Worm (Caenorhabditis elegans) whole organism, L4/young adult: ENCODE measurements around the gene sfxn-1.3.

Experiments used
- W03F9.2 ChIP-seq: fragments of 150-350 bp; optimal IDR thresholded peaks from 2 replicates; lab custom pipeline; 2014; ENCODE audit warnings: missing biosample characterization, missing genetic modification characterization
- him-1 ChIP-seq: sonication (generic microtip); optimal IDR thresholded peaks from 2 replicates; lab custom pipeline; 2016; ENCODE audit warnings: missing genotype, missing genetic modification reagents, missing genetic modification characterization, missing compliant biosample characterization

- TF ChIP-seq him-1 (tag; lab: Kevin White, UChicago) (no peak), W03F9.2 (tag; lab: Kevin White, UChicago) (no peak)
These were observed 7.1 kb upstream of the sfxn-1.3 start, which contains the start of gene Y6E2A.7 for ce11 chrV:15719570-15719969.
